Worm (Caenorhabditis elegans): ENCODE results near the gene sre-51.
"Not testable (repeated sequence)": the region's sequence is repeated elsewhere in the genome, so short reads cannot be mapped to it uniquely, and the experiment has no call there.

The sre-51 gene

ce11 chrII:12303142-12303541, 8.5 kb upstream of the sre-51 start, which contains the start of gene sre-50:
TSS of gene sre-50 (plus strand) at chrII:12303525.
- TF ChIP-seq elt-3 (tag; optimal IDR thresholded peaks at IDR 0.05) (no peak), C04F5.9 (tag; optimal IDR thresholded peaks at IDR 0.05) (no peak)

- TF ChIP-seq efl-3 (GFP tag; optimal IDR thresholded peaks at IDR 0.05) (no peak), unc-98 (GFP tag; IDR thresholded peaks at IDR 0.05) (no peak), blmp-1 (tag; optimal IDR thresholded peaks at IDR 0.05) (no peak), ztf-11 (tag; optimal IDR thresholded peaks at IDR 0.05) (no peak), nhr-85 (tag) (no peak), ceh-63 (GFP tag; optimal IDR thresholded peaks at IDR 0.05) (no peak), Y116A8C.19 (tag; optimal IDR thresholded peaks at IDR 0.05; ENCODE audit: borderline replicate concordance) (no peak), irx-1 (tag; optimal IDR thresholded peaks at IDR 0.05) (no peak)
Observed at ce11 chrII:12309614-12310013, 2.0 kb upstream of the sre-51 start, which contains the start of gene C50E10.2. TSS of gene C50E10.2 (minus strand) at chrII:12309714.

ce11 chrII:12318541-12318940, 6.9 kb downstream of the sre-51 start, which contains the start of gene sre-49:
TSS of gene sre-49 (plus strand) at chrII:12318841.
- not testable (repeated sequence) for TF ChIP-seq hlh-4 (tag; optimal IDR thresholded peaks at IDR 0.05); nhr-11 (tag; optimal IDR thresholded peaks at IDR 0.05); sup-37 (GFP tag; optimal IDR thresholded peaks at IDR 0.05)

DNA sequence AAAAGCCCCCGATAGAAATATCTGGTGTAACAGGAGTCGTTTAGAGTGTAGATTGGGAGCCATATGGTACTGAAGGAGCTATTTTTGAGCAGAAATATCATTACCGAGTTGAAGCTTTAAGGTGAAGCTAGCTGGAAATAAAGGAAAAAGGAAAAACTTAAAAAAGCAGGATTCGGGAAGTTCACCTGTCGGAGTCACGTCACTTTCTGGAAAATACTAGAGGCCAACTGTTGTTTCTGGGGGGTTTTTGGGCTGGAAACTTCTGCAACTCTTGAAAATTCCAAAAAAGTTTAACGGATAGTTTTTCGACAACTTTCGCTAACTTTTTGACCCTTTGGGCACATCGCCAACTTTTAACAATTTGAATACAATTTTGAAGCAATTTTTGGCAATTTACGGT, 11.6 kb downstream of the sre-51 start, which contains the start of gene sre-53:
sre-53 (minus strand) TSS at position 101 of the 400 bp plus-strand sequence.
- TF ChIP-seq fkh-10 (GFP tag; optimal IDR thresholded peaks at IDR 0.05) (no peak), hlh-17 (GFP tag; optimal IDR thresholded peaks at IDR 0.05; ENCODE audit: borderline replicate concordance) (no peak), pag-3 (tag; optimal IDR thresholded peaks at IDR 0.05; ENCODE audit: borderline replicate concordance, insufficient read depth) (no peak), nhr-11 (tag; optimal IDR thresholded peaks at IDR 0.05) (no peak), nhr-90 (tag; optimal IDR thresholded peaks at IDR 0.05; ENCODE audit: poor library complexity) (no peak), swsn-7 (tag; optimal IDR thresholded peaks at IDR 0.05) (no peak), egl-27 (tag; optimal IDR thresholded peaks at IDR 0.05) (no peak), unc-86 (tag; optimal IDR thresholded peaks at IDR 0.05) (no peak), elt-3 (tag; optimal IDR thresholded peaks at IDR 0.05) (no peak), skn-1 (tag; optimal IDR thresholded peaks at IDR 0.05) (no peak), aly-2 (tag; optimal IDR thresholded peaks at IDR 0.05) (no peak), ceh-82 (tag; optimal IDR thresholded peaks at IDR 0.05) (no peak), unc-30 (tag; optimal IDR thresholded peaks at IDR 0.05) (no peak), nhr-85 (tag) (no peak), sup-37 (GFP tag; optimal IDR thresholded peaks at IDR 0.05) (no peak), ztf-11 (tag; optimal IDR thresholded peaks at IDR 0.05) (no peak), unc-130 (tag; optimal IDR thresholded peaks at IDR 0.05) (no peak), ets-5 (GFP tag; IDR thresholded peaks at IDR 0.05) (no peak)

DNA sequence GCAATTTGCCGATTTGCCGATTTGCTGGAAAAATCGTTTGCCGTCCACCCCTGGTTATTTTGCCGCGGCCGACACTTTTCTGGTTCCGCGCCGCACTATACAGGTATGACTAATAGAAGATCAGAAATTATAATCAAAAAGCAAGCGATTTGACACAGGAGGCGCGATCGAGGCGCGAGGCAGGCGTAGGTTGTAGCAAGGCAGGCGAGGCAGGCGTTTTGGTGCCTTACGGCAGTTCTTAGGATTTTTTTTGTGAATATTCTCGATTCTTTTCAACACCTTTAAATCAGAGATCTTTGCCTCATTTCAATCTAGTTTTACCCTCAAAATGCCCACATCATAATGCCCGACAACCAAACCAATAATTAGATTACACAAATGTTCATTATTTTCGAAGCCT, 12.5 kb downstream of the sre-51 start, which contains the start of gene sre-56:
sre-56 (plus strand) TSS at position 301 of the 400 bp plus-strand sequence.
- TF ChIP-seq nhr-90 (tag; optimal IDR thresholded peaks at IDR 0.05; ENCODE audit: poor library complexity) (no peak), efl-1 (optimal IDR thresholded peaks at IDR 0.05) (no peak), efl-1 (GFP tag; optimal IDR thresholded peaks at IDR 0.05 in 1 of 2) (no peak), ama-1 (optimal IDR thresholded peaks at IDR 0.05) (no peak), mdl-1 (tag; optimal IDR thresholded peaks at IDR 0.05) (no peak), nhr-19 (GFP tag; conservative IDR thresholded peaks at IDR 0.05) (no peak), grh-1 (GFP tag; IDR thresholded peaks at IDR 0.05) (no peak), mab-9 (GFP tag; IDR thresholded peaks at IDR 0.05) (no peak), nhr-12 (tag; optimal IDR thresholded peaks at IDR 0.05) (no peak), zip-4 (GFP tag; optimal IDR thresholded peaks at IDR 0.05) (no peak)

All from whole organism, L1 larva.